Worm (Caenorhabditis elegans) whole organism, early embryonic: ENCODE results near the gene uaf-2.

Source experiments
- F13C5.2 ChIP-seq: sonication (generic microtip); optimal IDR thresholded peaks from 2 replicates; lab custom pipeline; 2017; ENCODE audit warnings: mild to moderate bottlenecking, missing genetic modification characterization, inconsistent platforms, missing compliant biosample characterization
- aly-1 ChIP-seq: sonication (generic microtip); optimal IDR thresholded peaks from 2 replicates; lab custom pipeline; 2016; ENCODE audit warnings: missing genetic modification characterization, missing compliant biosample characterization
- ama-1 ChIP-seq: fragments of 150-350 bp; optimal IDR thresholded peaks from 2 replicates; lab custom pipeline; 2014
- ceh-36 ChIP-seq: sonication (generic microtip); optimal IDR thresholded peaks from 2 replicates; lab custom pipeline; 2016; ENCODE audit warnings: missing genetic modification characterization, inconsistent platforms, missing compliant biosample characterization
- flt-1 ChIP-seq: fragments of 200-800 bp; sonication (Bioruptor generic); IDR thresholded peaks from 2 replicates; pipeline ENCODE4 v1.3.6; 2022; ENCODE audit warnings: missing genetic modification characterization, missing compliant biosample characterization
- hnd-1 ChIP-seq: sonication (generic microtip); optimal IDR thresholded peaks from 2 replicates; lab custom pipeline; 2016; ENCODE audit warnings: missing genetic modification characterization, missing compliant biosample characterization
- pes-1 ChIP-seq: fragments of 200-800 bp; sonication (Bioruptor generic); IDR thresholded peaks from 2 replicates; pipeline ENCODE4 v1.3.6; 2022; ENCODE audit warnings: missing genetic modification reagents, missing genetic modification characterization, missing compliant biosample characterization
- sea-1 ChIP-seq: fragments of 200-800 bp; sonication (Bioruptor generic); conservative IDR thresholded peaks from 2 replicates; pipeline ENCODE4 v1.3.6; 2022; ENCODE audit warnings: missing genetic modification characterization, missing compliant biosample characterization
- tbx-37 ChIP-seq: fragments of 200-800 bp; sonication (Bioruptor generic); conservative IDR thresholded peaks from 2 replicates; pipeline ENCODE4 v1.3.6; 2022; ENCODE audit warnings: missing genetic modification reagents, missing genetic modification characterization, missing compliant biosample characterization
- tra-4 ChIP-seq: sonication (generic microtip); optimal IDR thresholded peaks from 2 replicates; lab custom pipeline; 2017; ENCODE audit warnings: missing genetic modification characterization, missing compliant biosample characterization

DNA sequence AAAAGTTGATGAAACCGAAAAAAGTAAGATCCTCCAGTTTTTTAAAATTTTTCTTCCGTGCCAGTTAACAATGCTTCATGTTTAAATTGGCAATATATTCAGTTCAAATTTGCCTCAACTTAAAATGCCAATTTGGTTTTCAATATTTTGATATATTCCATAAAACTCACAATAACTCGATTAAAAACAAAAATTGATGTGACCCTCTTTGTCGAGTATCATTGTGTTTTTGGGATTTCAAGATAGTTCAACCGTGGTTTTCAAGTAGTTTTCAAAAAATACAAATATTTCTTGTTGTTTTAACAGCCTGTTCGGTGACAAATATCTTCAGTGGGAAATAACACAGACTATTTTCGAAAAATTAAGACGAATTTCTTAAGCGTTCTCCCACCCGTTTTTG lies 34.4 kb upstream of the uaf-2 start:
- TF ChIP-seq hnd-1 (tag; lab: Kevin White, UChicago) (no peak), ama-1 (no peak), flt-1 (GFP tag; lab: Robert Waterston, UW) (no peak), F13C5.2 (tag; lab: Kevin White, UChicago) (no peak), tra-4 (tag; lab: Kevin White, UChicago) (no peak), ceh-36 (no peak), tbx-37 (GFP tag; lab: Robert Waterston, UW) (no peak), sea-1 (GFP tag; lab: Robert Waterston, UW) (no peak), pes-1 (GFP tag; lab: Robert Waterston, UW) (no peak), aly-1 (no peak)
